Worm (Caenorhabditis elegans) whole organism, L1 larva: ENCODE results near the gene W04G3.5.

Experiments
- alr-1 ChIP-seq: fragments of 200-800 bp; sonication (Bioruptor generic); optimal IDR thresholded peaks from 2 replicates; lab custom pipeline; 2018; ENCODE audit warnings: borderline replicate concordance, mild to moderate bottlenecking, missing genetic modification characterization, missing compliant biosample characterization
- pag-3 ChIP-seq: sonication (generic microtip); optimal IDR thresholded peaks from 2 replicates; lab custom pipeline; 2017; ENCODE audit warnings: missing genetic modification characterization, mild to moderate bottlenecking, missing compliant biosample characterization, antibody characterized with exemption, borderline replicate concordance; ENCODE audit not compliant: insufficient read depth
- pqm-1 ChIP-seq: sonication (generic microtip); optimal IDR thresholded peaks from 3 replicates; lab custom pipeline; 2017; ENCODE audit warnings: missing biosample characterization, missing genetic modification characterization
- tlp-1 ChIP-seq: fragments of 150-350 bp; optimal IDR thresholded peaks from 2 replicates; lab custom pipeline; 2014; ENCODE audit warnings: missing biosample characterization, missing genetic modification characterization

ce11 chrX:11038221-11038620 is 35.2 kb upstream of the W04G3.5 start:
- no peak for TF ChIP-seq alr-1 (tag; lab: Kevin White, UChicago)
- TF ChIP-seq pag-3 (tag; lab: Kevin White, UChicago): no peak
- TF ChIP-seq pqm-1 (tag; lab: Kevin White, UChicago): no peak
- TF ChIP-seq tlp-1: no peak
